Worm (Caenorhabditis elegans): ENCODE data around the gene str-68.

DNA sequence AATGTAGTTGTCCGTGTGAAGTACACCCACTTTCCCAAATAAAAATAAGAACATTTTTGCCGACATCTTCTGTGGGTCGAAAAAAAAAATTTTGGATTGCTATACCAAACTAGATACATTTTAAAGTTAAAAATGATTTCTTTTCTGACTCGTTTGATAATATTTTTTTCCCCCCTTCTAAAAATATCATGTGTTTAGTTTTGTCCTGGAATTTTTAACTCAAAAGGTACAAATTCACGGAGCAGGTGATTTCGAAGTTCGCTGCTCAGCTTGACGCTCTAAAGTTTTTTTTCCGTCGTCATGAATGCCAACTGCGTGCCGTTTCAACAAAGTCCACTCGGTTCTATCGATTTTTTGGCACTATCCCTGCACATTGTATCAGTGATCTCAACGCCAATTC is 41.4 kb downstream of the str-68 start, which contains the start of gene srh-185:
- TF ChIP-seq unc-55 (GFP tag; optimal IDR thresholded peaks at IDR 0.05) (no peak), ceh-6 (GFP tag; optimal IDR thresholded peaks at IDR 0.05) (no peak), pag-3 (tag; optimal IDR thresholded peaks at IDR 0.05; ENCODE audit: borderline replicate concordance) (no peak), ceh-2 (tag; optimal IDR thresholded peaks at IDR 0.05) (no peak), nhr-11 (tag; optimal IDR thresholded peaks at IDR 0.05) (no peak), hlh-6 (tag; optimal IDR thresholded peaks at IDR 0.05) (no peak), unc-86 (tag; optimal IDR thresholded peaks at IDR 0.05) (no peak), ceh-31 (tag; optimal IDR thresholded peaks at IDR 0.05) (no peak)

Measured in whole organism, late embryonic.